Worm (Caenorhabditis elegans) whole organism, early embryonic: ENCODE data around the gene H20J04.4.

ENCODE experiments used
- B0310.2 ChIP-seq: sonication (generic microtip); optimal IDR thresholded peaks from 2 replicates; lab custom pipeline; 2016; ENCODE audit warnings: mild to moderate bottlenecking, missing genetic modification characterization, missing compliant biosample characterization
- aly-1 ChIP-seq: sonication (generic microtip); optimal IDR thresholded peaks from 2 replicates; lab custom pipeline; 2016; ENCODE audit warnings: missing genetic modification characterization, missing compliant biosample characterization
- ama-1 ChIP-seq: fragments of 150-350 bp; optimal IDR thresholded peaks from 2 replicates; lab custom pipeline; 2014
- ceh-36 ChIP-seq: sonication (generic microtip); optimal IDR thresholded peaks from 2 replicates; lab custom pipeline; 2016; ENCODE audit warnings: missing genetic modification characterization, inconsistent platforms, missing compliant biosample characterization
- ets-7 ChIP-seq: sonication (generic microtip); optimal IDR thresholded peaks from 2 replicates; lab custom pipeline; 2016; ENCODE audit warnings: missing genotype, missing genetic modification characterization, missing compliant biosample characterization
- flt-1 ChIP-seq: fragments of 200-800 bp; sonication (Bioruptor generic); IDR thresholded peaks from 2 replicates; pipeline ENCODE4 v1.3.6; 2022; ENCODE audit warnings: missing genetic modification characterization, missing compliant biosample characterization
- hmg-4 ChIP-seq: fragments of 200-800 bp; sonication (Bioruptor generic); optimal IDR thresholded peaks from 2 replicates; lab custom pipeline; 2018; ENCODE audit warnings: mild to moderate bottlenecking, missing genetic modification characterization, missing compliant biosample characterization
- hnd-1 ChIP-seq: sonication (generic microtip); optimal IDR thresholded peaks from 2 replicates; lab custom pipeline; 2016; ENCODE audit warnings: missing genetic modification characterization, missing compliant biosample characterization
- pes-1 ChIP-seq: fragments of 200-800 bp; sonication (Bioruptor generic); IDR thresholded peaks from 2 replicates; pipeline ENCODE4 v1.3.6; 2022; ENCODE audit warnings: missing genetic modification reagents, missing genetic modification characterization, missing compliant biosample characterization

DNA sequence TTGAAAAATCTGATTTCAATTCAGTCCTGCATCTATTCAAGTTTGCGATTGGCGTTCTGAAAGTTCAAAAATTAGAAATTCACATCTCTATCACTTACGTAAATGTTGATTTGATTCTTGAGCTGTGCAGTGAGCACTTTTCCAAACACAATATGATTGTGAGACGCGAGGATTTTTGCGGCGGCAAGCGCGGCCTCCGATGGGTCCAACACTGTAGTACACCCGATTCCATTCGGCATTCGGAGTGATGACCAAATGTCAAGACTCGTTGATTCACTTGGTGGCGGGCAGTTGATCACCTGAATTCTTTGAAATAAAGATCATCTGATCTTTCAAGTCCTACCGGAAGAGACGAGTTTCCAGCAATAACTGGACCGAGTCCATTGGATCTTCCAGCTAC is 40.9 kb downstream of the H20J04.4 start:
- TF ChIP-seq hnd-1 (tag; lab: Kevin White, UChicago) (no peak), hmg-4 (GFP tag; lab: Kevin White, UChicago) (no peak), ama-1 (lab: Kevin White, UChicago) (no peak), pes-1 (GFP tag; lab: Robert Waterston, UW) (no peak), flt-1 (no peak), ets-7 (no peak), aly-1 (tag; lab: Kevin White, UChicago) (no peak), ceh-36 (no peak), B0310.2 (tag; lab: Kevin White, UChicago) (no peak)
